Worm (Caenorhabditis elegans): ENCODE measurements around the gene F27E5.9.
A peak's percentile ranks its signal among the peaks of the same experiment; 100 is the strongest.

F27E5.9 gene

ce11 chrII:10131760-10132159 is 3.0 kb upstream of the F27E5.9 start, which contains the start of gene F27E5.5:
Gene F27E5.5 (minus strand): TSS chrII:10131860.
- TF ChIP-seq ahr-1 (tag; optimal IDR thresholded peaks at IDR 0.05) (no peak), pag-3 (tag; optimal IDR thresholded peaks at IDR 0.05; ENCODE audit: borderline replicate concordance) (no peak), tbx-7 (tag; optimal IDR thresholded peaks at IDR 0.05) (no peak), fax-1 (tag; optimal IDR thresholded peaks at IDR 0.05) (no peak), pros-1 (tag; optimal IDR thresholded peaks at IDR 0.05) (no peak), ets-4 (tag; optimal IDR thresholded peaks at IDR 0.05) (no peak), lim-6 (tag; optimal IDR thresholded peaks at IDR 0.05) (no peak), ceh-45 (GFP tag; IDR thresholded peaks at IDR 0.05) (no peak), ref-2 (tag; optimal IDR thresholded peaks at IDR 0.05) (no peak), nhr-11 (tag; optimal IDR thresholded peaks at IDR 0.05) (no peak), hlh-30 (tag; optimal IDR thresholded peaks at IDR 0.05; ENCODE audit: insufficient read depth) (no peak), rnt-1 (tag; optimal IDR thresholded peaks at IDR 0.05) (no peak)

ce11 chrII:10132818-10133217 is 1.9 kb upstream of the F27E5.9 start:
- TF ChIP-seq T23F11.4 (GFP tag; optimal IDR thresholded peaks at IDR 0.05) (no peak), zip-5 (tag; optimal IDR thresholded peaks at IDR 0.05) (no peak), lim-6 (tag; optimal IDR thresholded peaks at IDR 0.05) (no peak), lin-11 (tag; optimal IDR thresholded peaks at IDR 0.05) (no peak), ceh-9 (tag; optimal IDR thresholded peaks at IDR 0.05) (no peak), F13H6.1 (tag; optimal IDR thresholded peaks at IDR 0.05) (no peak), ref-2 (tag; optimal IDR thresholded peaks at IDR 0.05) (no peak), nhr-11 (tag; optimal IDR thresholded peaks at IDR 0.05) (no peak), sox-2 (GFP tag; IDR thresholded peaks at IDR 0.05) (no peak), K02D7.2 (tag; optimal IDR thresholded peaks at IDR 0.05) (no peak), ceh-18 (tag; optimal IDR thresholded peaks at IDR 0.05) (no peak), ceh-2 (tag; optimal IDR thresholded peaks at IDR 0.05) (no peak), gmeb-2 (tag; optimal IDR thresholded peaks at IDR 0.05) (no peak), unc-55 (GFP tag; optimal IDR thresholded peaks at IDR 0.05) (no peak)

DNA sequence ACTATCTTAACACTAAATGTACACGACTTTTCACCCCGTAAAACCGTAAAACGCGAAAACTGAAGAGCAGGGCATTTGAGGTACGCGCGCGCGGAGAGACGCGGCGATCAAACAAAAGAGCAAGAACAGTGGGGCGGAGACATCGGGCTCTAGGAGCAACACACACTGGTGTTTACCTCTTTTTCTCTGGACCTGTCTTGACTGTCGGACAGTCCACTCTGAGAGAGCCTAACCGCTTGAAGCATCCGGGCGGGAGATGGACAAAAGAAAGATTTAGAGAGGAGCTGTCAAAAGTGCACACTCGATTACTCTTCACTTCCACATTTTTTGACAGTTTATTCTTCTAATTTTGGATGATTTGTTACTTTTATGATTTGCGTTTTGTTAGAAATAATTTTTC is 2.0 kb downstream of the F27E5.9 start:
- TF ChIP-seq dmd-4 (tag; optimal IDR thresholded peaks at IDR 0.05; ENCODE audit: borderline replicate concordance) (peak; percentile 24), ceh-24 (tag; optimal IDR thresholded peaks at IDR 0.05) (no peak), T23F11.4 (GFP tag; optimal IDR thresholded peaks at IDR 0.05) (no peak), ets-4 (tag; optimal IDR thresholded peaks at IDR 0.05) (peak; percentile 41), ceh-22 (tag; optimal IDR thresholded peaks at IDR 0.05) (peak; percentile 83)

- TF ChIP-seq K09A11.1 (tag; optimal IDR thresholded peaks at IDR 0.05; ENCODE audit: insufficient read depth) (no peak), pax-1 (tag; optimal IDR thresholded peaks at IDR 0.05) (no peak), ceh-22 (tag; optimal IDR thresholded peaks at IDR 0.05) (no peak), fax-1 (tag; optimal IDR thresholded peaks at IDR 0.05) (no peak), elt-4 (tag; optimal IDR thresholded peaks at IDR 0.05) (no peak), ceh-31 (tag; optimal IDR thresholded peaks at IDR 0.05) (no peak), ttx-3 (tag; optimal IDR thresholded peaks at IDR 0.05) (no peak), ama-1 (optimal IDR thresholded peaks at IDR 0.05) (no peak), zip-5 (tag; optimal IDR thresholded peaks at IDR 0.05) (no peak), T23F11.4 (GFP tag; optimal IDR thresholded peaks at IDR 0.05) (no peak), fkh-6 (tag; optimal IDR thresholded peaks at IDR 0.05) (no peak), sox-4 (tag; optimal IDR thresholded peaks at IDR 0.05) (no peak), pha-2 (tag; optimal IDR thresholded peaks at IDR 0.05) (no peak), rnt-1 (tag; optimal IDR thresholded peaks at IDR 0.05) (no peak)
Observed at ce11 chrII:10137358-10137757, 2.6 kb downstream of the F27E5.9 start, which contains the start of gene phg-1. Gene phg-1 (plus strand): TSS chrII:10137658.

DNA sequence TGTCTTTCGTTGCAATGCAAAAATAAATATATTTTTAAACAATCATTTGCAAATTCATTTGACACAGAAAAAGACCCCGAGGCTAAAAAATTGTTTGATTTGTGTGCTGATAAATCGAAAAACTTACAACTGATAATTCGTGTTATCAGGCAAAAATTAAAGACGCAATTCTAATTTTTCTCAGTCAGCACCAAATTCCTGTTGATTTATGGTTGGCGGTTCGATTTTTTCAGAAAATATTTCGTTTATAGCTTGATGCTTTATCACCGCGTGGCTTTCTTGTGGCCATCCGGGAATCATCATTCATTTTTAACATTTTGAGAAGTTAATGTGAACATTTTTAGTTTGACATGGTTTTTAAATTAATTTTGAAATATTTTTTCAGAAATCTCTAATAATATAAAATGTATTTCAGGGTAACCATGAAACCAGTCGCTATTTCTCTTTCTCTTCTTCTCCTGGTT is 4.5 kb downstream of the F27E5.9 start, which contains the start of gene asah-2:
asah-2 (plus strand) TSS at position 414 of the 464 bp plus-strand sequence.
- TF ChIP-seq pax-1 (tag; optimal IDR thresholded peaks at IDR 0.05) (no peak), eyg-1 (tag; optimal IDR thresholded peaks at IDR 0.05) (no peak), fax-1 (tag; optimal IDR thresholded peaks at IDR 0.05) (no peak), unc-3 (GFP tag; conservative IDR thresholded peaks at IDR 0.05) (no peak), unc-3 (tag; optimal IDR thresholded peaks at IDR 0.05) (no peak), ceh-2 (tag; optimal IDR thresholded peaks at IDR 0.05) (no peak), lim-6 (tag; optimal IDR thresholded peaks at IDR 0.05) (no peak), hlh-6 (tag; optimal IDR thresholded peaks at IDR 0.05) (no peak), syd-9 (tag; optimal IDR thresholded peaks at IDR 0.05) (no peak), elt-4 (tag; optimal IDR thresholded peaks at IDR 0.05) (no peak), unc-42 (tag; optimal IDR thresholded peaks at IDR 0.05) (no peak), nfya-1 (tag; optimal IDR thresholded peaks at IDR 0.05) (no peak), pqm-1 (tag; optimal IDR thresholded peaks at IDR 0.05) (no peak), zip-5 (tag; optimal IDR thresholded peaks at IDR 0.05) (no peak), ets-4 (tag; optimal IDR thresholded peaks at IDR 0.05) (no peak)
